Worm (Caenorhabditis elegans): ENCODE results near the gene gskl-1.
"Not testable (repeated sequence)": the region's sequence is repeated elsewhere in the genome, so short reads cannot be mapped to it uniquely, and the experiment has no call there.

ce11 chrII:10941918-10942317 lies 5.4 kb upstream of the gskl-1 start, which contains the start of gene R03D7.15:
- TF ChIP-seq pha-4, nfya-1, lim-6, unc-86, pqm-1, ceh-9 (tag; optimal IDR thresholded peaks at IDR 0.05): not testable (repeated sequence)

All from whole organism, late embryonic.